Worm (Caenorhabditis elegans) whole organism, L4/young adult: Measurements from ENCODE around the gene D1014.5.

ENCODE experiments used
- W03F9.2 ChIP-seq: fragments of 150-350 bp; optimal IDR thresholded peaks from 2 replicates; lab custom pipeline; 2014; ENCODE audit warnings: missing biosample characterization, missing genetic modification characterization
- him-1 ChIP-seq: sonication (generic microtip); optimal IDR thresholded peaks from 2 replicates; lab custom pipeline; 2016; ENCODE audit warnings: missing genotype, missing genetic modification reagents, missing genetic modification characterization, missing compliant biosample characterization

DNA sequence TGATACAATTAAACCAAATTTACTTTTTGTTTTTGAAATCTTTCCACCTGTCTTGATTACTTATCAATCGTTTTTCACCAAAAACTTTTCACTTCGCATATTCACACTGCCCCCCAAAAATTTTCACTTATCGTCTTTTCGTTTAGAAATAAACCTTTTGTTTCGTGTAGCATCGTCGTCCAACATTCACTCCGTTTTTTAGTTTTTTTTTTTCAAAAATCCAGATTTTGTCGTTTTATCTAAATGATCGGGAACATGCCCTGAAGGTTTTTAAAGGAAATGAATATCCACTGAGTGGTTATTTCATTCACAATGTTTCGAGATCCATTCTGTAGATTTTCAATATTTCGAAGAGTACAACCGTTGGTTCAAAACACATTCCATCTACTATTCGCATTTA lies 5.5 kb upstream of the D1014.5 start, which contains the start of gene D1014.7:
- TF ChIP-seq W03F9.2 (tag; lab: Kevin White, UChicago) (no peak), him-1 (tag; lab: Kevin White, UChicago) (no peak)
